Fruit fly (Drosophila melanogaster) whole organism, embryonic: ENCODE results near the gene wg.

Experiments used
- ATbp ChIP-seq: fragments of 200-800 bp; sonication (Bioruptor generic); optimal IDR thresholded peaks from 2 replicates; lab custom pipeline; 2017; ENCODE audit warnings: missing biosample characterization, mild to moderate bottlenecking, missing genetic modification characterization, missing genetic modification reagents
- Blimp-1 ChIP-seq: fragments of 200-800 bp; sonication (Bioruptor generic); optimal IDR thresholded peaks from 3 replicates; lab custom pipeline; 2018; ENCODE audit warnings: missing biosample characterization, missing genetic modification characterization, mild to moderate bottlenecking, moderate library complexity, missing genetic modification reagents
- CG10209 ChIP-seq: fragments of 200-800 bp; sonication (Bioruptor generic); optimal IDR thresholded peaks from 3 replicates; lab custom pipeline; 2017; ENCODE audit warnings: missing biosample characterization, mild to moderate bottlenecking, missing genetic modification characterization, missing genetic modification reagents
- CG12659 ChIP-seq: fragments of 200-800 bp; sonication (Bioruptor generic); optimal IDR thresholded peaks from 3 replicates; lab custom pipeline; 2017; ENCODE audit warnings: mild to moderate bottlenecking, missing biosample characterization, missing genetic modification reagents, missing genetic modification characterization
- CG13775 ChIP-seq: fragments of 200-800 bp; sonication (Bioruptor generic); optimal IDR thresholded peaks from 3 replicates; lab custom pipeline; 2017; ENCODE audit warnings: missing biosample characterization, mild to moderate bottlenecking, missing genetic modification characterization
- CG14441 ChIP-seq: fragments of 200-800 bp; sonication (Bioruptor generic); IDR thresholded peaks from 2 replicates; pipeline ENCODE4 v1.3.6; 2022; ENCODE audit warnings: missing biosample characterization, missing genetic modification characterization
- CG17328 ChIP-seq: fragments of 200-800 bp; sonication (Bioruptor generic); IDR thresholded peaks from 2 replicates; pipeline ENCODE4 v1.3.6; 2022; ENCODE audit warnings: missing biosample characterization, missing genetic modification characterization
- CG17359 ChIP-seq: fragments of 200-800 bp; sonication (Bioruptor generic); optimal IDR thresholded peaks from 3 replicates; lab custom pipeline; 2018; ENCODE audit warnings: missing biosample characterization, mild to moderate bottlenecking, missing genetic modification characterization, moderate library complexity
- CG17568 ChIP-seq: fragments of 200-800 bp; sonication (Bioruptor generic); optimal IDR thresholded peaks from 2 replicates; lab custom pipeline; 2018; ENCODE audit warnings: missing biosample characterization, mild to moderate bottlenecking, missing genetic modification characterization, moderate library complexity
- CG18011 ChIP-seq: fragments of 200-800 bp; sonication (Bioruptor generic); optimal IDR thresholded peaks from 2 replicates; lab custom pipeline; 2017; ENCODE audit warnings: missing biosample characterization, missing genetic modification characterization, mild to moderate bottlenecking, moderate library complexity, missing genotype
- CG18262 ChIP-seq: fragments of 200-800 bp; optimal IDR thresholded peaks from 3 replicates; lab custom pipeline; 2019; ENCODE audit warnings: missing biosample characterization, mild to moderate bottlenecking, missing genetic modification characterization, moderate library complexity
- CG2678 ChIP-seq: fragments of 200-800 bp; sonication (Bioruptor generic); optimal IDR thresholded peaks from 3 replicates; lab custom pipeline; 2019; ENCODE audit warnings: missing biosample characterization, mild to moderate bottlenecking, missing genetic modification characterization, moderate library complexity
- CG2875 ChIP-seq: fragments of 200-800 bp; sonication (Bioruptor generic); optimal IDR thresholded peaks from 2 replicates; lab custom pipeline; 2017; ENCODE audit warnings: missing biosample characterization, mild to moderate bottlenecking, missing genetic modification characterization, missing genetic modification reagents
- CG31365 ChIP-seq: fragments of 200-800 bp; sonication (Bioruptor generic); optimal IDR thresholded peaks from 2 replicates; lab custom pipeline; 2018; ENCODE audit warnings: missing biosample characterization, mild to moderate bottlenecking, missing genetic modification characterization
- CG34224 ChIP-seq: fragments of 200-800 bp; sonication (Bioruptor generic); IDR thresholded peaks from 3 replicates; pipeline ENCODE4 v1.3.6; 2022; ENCODE audit warnings: missing biosample characterization, missing genetic modification characterization; ENCODE audit not compliant: partially characterized antibody
- CG5953 ChIP-seq: fragments of 200-800 bp; sonication (Bioruptor generic); IDR thresholded peaks from 2 replicates; pipeline ENCODE4 v1.3.6; 2022; ENCODE audit warnings: missing biosample characterization, missing genetic modification characterization
- CG6175 ChIP-seq: fragments of 200-800 bp; sonication (Bioruptor generic); IDR thresholded peaks from 3 replicates; pipeline ENCODE4 v1.3.6; 2022; ENCODE audit warnings: missing biosample characterization, missing genetic modification characterization
- CG6765 ChIP-seq: fragments of 200-800 bp; sonication (Bioruptor generic); optimal IDR thresholded peaks from 3 replicates; lab custom pipeline; 2017; ENCODE audit warnings: missing biosample characterization, mild to moderate bottlenecking, missing genetic modification characterization
- CG8290 ChIP-seq, 3 experiments: fragments of 200-800 bp; sonication (Bioruptor generic); optimal IDR thresholded peaks; 2 replicates each; lab custom pipeline; 2016 to 2019; ENCODE audit warnings: missing biosample characterization in 3 of 3, missing genetic modification characterization in 3 of 3, mild to moderate bottlenecking in 2 of 3, moderate library complexity in 1 of 3
- CG8944 ChIP-seq: fragments of 200-800 bp; sonication (Bioruptor generic); optimal IDR thresholded peaks from 3 replicates; lab custom pipeline; 2016; ENCODE audit warnings: missing biosample characterization, missing genetic modification characterization
- D19B ChIP-seq: fragments of 200-800 bp; sonication (Bioruptor generic); optimal IDR thresholded peaks from 2 replicates; lab custom pipeline; 2017; ENCODE audit warnings: missing biosample characterization, mild to moderate bottlenecking, missing genetic modification characterization
- Fer2 ChIP-seq: fragments of 200-800 bp; sonication (Bioruptor generic); optimal IDR thresholded peaks from 2 replicates; lab custom pipeline; 2018; ENCODE audit warnings: missing biosample characterization, mild to moderate bottlenecking, missing genetic modification characterization, moderate library complexity
- HLH3B ChIP-seq: fragments of 200-800 bp; sonication (Bioruptor generic); IDR thresholded peaks from 2 replicates; pipeline ENCODE4 v1.3.6; 2022; ENCODE audit warnings: missing biosample characterization, missing genetic modification characterization
- HLH4C ChIP-seq: fragments of 200-800 bp; sonication (Bioruptor generic); IDR thresholded peaks from 3 replicates; pipeline ENCODE4 v1.3.6; 2022; ENCODE audit warnings: missing biosample characterization, missing genetic modification characterization; ENCODE audit not compliant: partially characterized antibody
- Mrtf ChIP-seq: fragments of 200-800 bp; sonication (Bioruptor generic); IDR thresholded peaks from 3 replicates; pipeline ENCODE4 v1.3.6; 2022; ENCODE audit warnings: missing biosample characterization, missing genetic modification characterization
- Nf-YC ChIP-seq: fragments of 200-800 bp; optimal IDR thresholded peaks from 3 replicates; lab custom pipeline; 2019; ENCODE audit warnings: missing biosample characterization, mild to moderate bottlenecking, missing genetic modification characterization, moderate library complexity
- Oaz ChIP-seq: fragments of 200-800 bp; sonication (Bioruptor generic); IDR thresholded peaks from 2 replicates; pipeline ENCODE4 v1.3.6; 2022; ENCODE audit warnings: missing biosample characterization, missing genetic modification characterization
- Oli ChIP-seq: fragments of 200-800 bp; sonication (Bioruptor generic); optimal IDR thresholded peaks from 2 replicates; lab custom pipeline; 2018; ENCODE audit warnings: missing biosample characterization, mild to moderate bottlenecking, missing genetic modification characterization, moderate library complexity
- PHDP ChIP-seq: fragments of 200-800 bp; sonication (Bioruptor generic); optimal IDR thresholded peaks from 3 replicates; lab custom pipeline; 2018; ENCODE audit warnings: missing biosample characterization, mild to moderate bottlenecking, missing genetic modification characterization, moderate library complexity
- Rx ChIP-seq: fragments of 200-800 bp; sonication (Bioruptor generic); IDR thresholded peaks from 2 replicates; pipeline ENCODE4 v1.3.6; 2022; ENCODE audit warnings: missing biosample characterization, missing genetic modification characterization
- al ChIP-seq: fragments of 200-800 bp; sonication (Bioruptor generic); IDR thresholded peaks from 2 replicates; pipeline ENCODE4 v1.3.6; 2022; ENCODE audit warnings: missing biosample characterization, missing genetic modification characterization
- az2 ChIP-seq: fragments of 200-800 bp; sonication (Bioruptor generic); optimal IDR thresholded peaks from 3 replicates; lab custom pipeline; 2016; ENCODE audit warnings: missing biosample characterization, missing genetic modification characterization
- ci ChIP-seq: fragments of 200-800 bp; sonication (Bioruptor generic); IDR thresholded peaks from 3 replicates; pipeline ENCODE4 v1.3.6; 2022; ENCODE audit warnings: missing biosample characterization, missing genetic modification characterization
- dati ChIP-seq: fragments of 200-800 bp; sonication (Bioruptor generic); IDR thresholded peaks from 2 replicates; pipeline ENCODE4 v1.3.6; 2022; ENCODE audit warnings: missing biosample characterization, missing genetic modification characterization
- dysf ChIP-seq: fragments of 200-800 bp; sonication (Bioruptor generic); IDR thresholded peaks from 3 replicates; pipeline ENCODE4 v1.3.6; 2022; ENCODE audit warnings: missing biosample characterization, missing genetic modification characterization
- hb ChIP-seq: fragments of 200-800 bp; sonication (Bioruptor generic); IDR thresholded peaks from 3 replicates; pipeline ENCODE4 v1.3.6; 2022; ENCODE audit warnings: missing biosample characterization, missing genetic modification characterization; ENCODE audit not compliant: partially characterized antibody
- jumu ChIP-seq: fragments of 200-800 bp; sonication (Bioruptor generic); optimal IDR thresholded peaks from 3 replicates; lab custom pipeline; 2016; ENCODE audit warnings: missing biosample characterization, missing genetic modification characterization
- nmo ChIP-seq: fragments of 200-800 bp; sonication (Bioruptor generic); optimal IDR thresholded peaks from 2 replicates; lab custom pipeline; 2018; ENCODE audit warnings: missing biosample characterization, mild to moderate bottlenecking, missing genetic modification characterization, moderate library complexity
- otp ChIP-seq: fragments of 200-800 bp; sonication (Bioruptor generic); IDR thresholded peaks from 3 replicates; pipeline ENCODE4, ENCODE4 v1.3.6; 2022; ENCODE audit warnings: missing biosample characterization, missing genetic modification characterization
- pan ChIP-seq, 4 experiments: fragments of >200 bp in 3 of 4; fragments of 200-800 bp in 1 of 4; sonication (Bioruptor generic) in 1 of 4; optimal IDR thresholded peaks in 3 of 4; IDR thresholded peaks in 1 of 4; 2 replicates each; pipeline versions ENCODE4 v1.3.6 to Lab custom; 2017 to 2022; ENCODE audit warnings: missing biosample characterization in 2 of 4, missing genetic modification characterization in 2 of 4, mixed read lengths in 1 of 4
- ranshi ChIP-seq: fragments of 200-800 bp; sonication (Bioruptor generic); IDR thresholded peaks from 2 replicates; pipeline ENCODE4 v1.3.6; 2022; ENCODE audit warnings: missing biosample characterization, missing genetic modification characterization
- slbo ChIP-seq: fragments of 200-800 bp; sonication (Bioruptor generic); IDR thresholded peaks from 2 replicates; pipeline ENCODE4 v1.3.6; 2022; ENCODE audit warnings: missing biosample characterization, missing genetic modification characterization
- tll ChIP-seq, 2 experiments: fragments of 200-800 bp in 1 of 2; fragments of >200 bp in 1 of 2; sonication (Bioruptor generic) in 1 of 2; optimal IDR thresholded peaks; 2 replicates each; lab custom pipeline; 2017 to 2019; ENCODE audit warnings: missing biosample characterization in 2 of 2, missing genetic modification characterization in 2 of 2, mild to moderate bottlenecking in 1 of 2, moderate library complexity in 1 of 2
- twi ChIP-seq: fragments of 200-800 bp; optimal IDR thresholded peaks from 2 replicates; lab custom pipeline; 2019; ENCODE audit warnings: missing biosample characterization, mild to moderate bottlenecking, missing genetic modification characterization, moderate library complexity
- zfh1 ChIP-seq: fragments of 200-800 bp; sonication (Bioruptor generic); IDR thresholded peaks from 3 replicates; pipeline ENCODE4 v1.3.6; 2022; ENCODE audit warnings: missing biosample characterization, missing genetic modification characterization

The wg gene

dm6 chr2L:7298744-7299366 lies 8.1 kb upstream of the wg start (continued):
- no peak for TF ChIP-seq hb (GFP tag; lab: Robert Waterston, UW)
- no peak for TF ChIP-seq Oaz
- TF ChIP-seq Mrtf (GFP tag; lab: Robert Waterston, UW) = no peak
- no peak for TF ChIP-seq CG31365 (tag; lab: Kevin White, UChicago)
- peak; percentile 27 for TF ChIP-seq nmo (GFP tag; lab: Kevin White, UChicago)
- TF ChIP-seq HLH3B (GFP tag; lab: Robert Waterston, UW) = no peak
- no peak for TF ChIP-seq CG17568 (GFP tag; lab: Kevin White, UChicago)
- peak; percentile 35 for TF ChIP-seq Blimp-1 (GFP tag; lab: Kevin White, UChicago)
- no peak for TF ChIP-seq pan (optimal IDR thresholded peaks at IDR 0.05; lab: Kevin White, UChicago)
- peak in 1 of 2 experiments; percentile 13 for TF ChIP-seq pan (GFP tag; optimal IDR thresholded peaks at IDR 0.05 in 1 of 2, IDR thresholded peaks at IDR 0.05 in 1 of 2)
- TF ChIP-seq CG18262 (tag; lab: Kevin White, UChicago) = peak; percentile 48
- peak; percentile 11 for TF ChIP-seq CG10209
- TF ChIP-seq jumu (GFP tag; lab: Kevin White, UChicago) = no peak
- no peak for TF ChIP-seq HLH4C (GFP tag; lab: Robert Waterston, UW)
- TF ChIP-seq ranshi (GFP tag; lab: Robert Waterston, UW) = peak; percentile 20; the same call in 1 of the 2 replicates
- no peak for TF ChIP-seq Oli (tag; lab: Kevin White, UChicago)
- peak; percentile 45; the same call in 1 of the 2 replicates for TF ChIP-seq CG17328 (GFP tag; lab: Robert Waterston, UW)
- TF ChIP-seq CG8944 (GFP tag; lab: Kevin White, UChicago) = no peak
- TF ChIP-seq az2 (GFP tag; lab: Kevin White, UChicago) = peak; percentile 26
- no peak for TF ChIP-seq dysf (GFP tag; lab: Robert Waterston, UW)
- no peak for TF ChIP-seq PHDP (tag; lab: Kevin White, UChicago)
- TF ChIP-seq CG13775 (GFP tag; lab: Kevin White, UChicago) = peak; percentile 18
- no peak for TF ChIP-seq CG2875
- no peak for TF ChIP-seq dati (GFP tag; lab: Robert Waterston, UW)
- peak; percentile 71; the same call in 2 of the 3 replicates for TF ChIP-seq zfh1 (GFP tag; lab: Robert Waterston, UW)

dm6 chr2L:7300004-7300403 lies 7.0 kb upstream of the wg start:
- TF ChIP-seq tll (GFP tag; optimal IDR thresholded peaks at IDR 0.05; lab: Kevin White, UChicago) (peak in 1 of 2 experiments; percentile 77), twi (tag; lab: Kevin White, UChicago) (peak; percentile 65), al (GFP tag; lab: Robert Waterston, UW) (no peak), CG14441 (no peak), CG6765 (GFP tag; lab: Kevin White, UChicago) (no peak), Rx (GFP tag; lab: Robert Waterston, UW) (no peak)

- TF ChIP-seq Fer2 (no peak), CG6175 (GFP tag; lab: Robert Waterston, UW) (0 out of 3 replicates have a peak, but pooled peaks have one; percentile 43), CG12659 (GFP tag; lab: Kevin White, UChicago) (no peak), dysf (GFP tag; lab: Robert Waterston, UW) (peak; percentile 31; the same call in 1 of the 3 replicates), D19B (GFP tag; lab: Kevin White, UChicago) (no peak), ATbp (GFP tag; lab: Kevin White, UChicago) (peak; percentile 44), otp (peak; percentile 59; the same call in 1 of the 3 replicates), Nf-YC (peak; percentile 5), CG18011 (GFP tag; lab: Kevin White, UChicago) (no peak), ci (GFP tag; lab: Robert Waterston, UW) (0 out of 3 replicates have a peak, but pooled peaks have one; percentile 46), CG5953 (0 out of 2 replicates have a peak, but pooled peaks have one; percentile 32), CG34224 (GFP tag; lab: Robert Waterston, UW) (no peak), CG17359 (peak; percentile 15), CG8290 (GFP tag; optimal IDR thresholded peaks at IDR 0.05; lab: Kevin White, UChicago) (no peak), CG8290 (tag; optimal IDR thresholded peaks at IDR 0.05; lab: Kevin White, UChicago) (peak in 1 of 2 experiments; percentile 28), CG2678 (peak; percentile 8), slbo (GFP tag; lab: Robert Waterston, UW) (0 out of 2 replicates have a peak, but pooled peaks have one; percentile 6)
Observed at dm6 chr2L:7301497-7301896, 5.5 kb upstream of the wg start.
